Fruit fly (Drosophila melanogaster): ENCODE results near the gene eIF3e.

The eIF3e gene

DNA sequence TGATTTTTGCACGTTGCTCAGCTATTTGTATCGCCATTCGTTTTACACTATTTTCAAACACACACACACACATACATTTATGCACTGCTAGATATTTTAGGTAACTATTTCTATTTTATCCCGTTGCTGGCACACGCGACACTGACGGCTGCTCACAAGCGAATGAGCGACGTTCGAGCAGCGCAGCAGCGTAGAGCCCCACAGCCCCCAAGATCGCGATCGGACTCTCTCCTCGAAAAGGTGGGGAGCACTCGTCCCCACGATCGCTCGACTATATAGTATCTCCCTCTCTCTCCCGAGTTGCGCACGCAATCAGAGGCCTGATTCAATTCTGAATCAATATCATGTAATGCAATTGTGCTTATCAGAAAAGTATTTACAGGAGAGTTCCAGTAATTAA, 13.3 kb upstream of the eIF3e start:
- peak; percentile 19 for TF ChIP-seq CG11617 (GFP tag; optimal IDR thresholded peaks at IDR 0.05)
- peak; percentile 83 for TF ChIP-seq CG12768 (GFP tag; optimal IDR thresholded peaks at IDR 0.05)
- TF ChIP-seq cnc (optimal IDR thresholded peaks at IDR 0.05): peak in 1 of 2 experiments; percentile 1
- peak; percentile 28 for TF ChIP-seq tj (GFP tag; optimal IDR thresholded peaks at IDR 0.05)
- peak; percentile 66 for TF ChIP-seq ovo (GFP tag; optimal IDR thresholded peaks at IDR 0.05)
- TF ChIP-seq CG1620 (GFP tag; optimal IDR thresholded peaks at IDR 0.05): peak; percentile 57
- peak; percentile 12 for TF ChIP-seq Clk (GFP tag; optimal IDR thresholded peaks at IDR 0.05)
- TF ChIP-seq pad (GFP tag; optimal IDR thresholded peaks at IDR 0.05): peak; percentile 49
- peak; percentile 15 for TF ChIP-seq CG7045 (GFP tag; optimal IDR thresholded peaks at IDR 0.05)
- peak; percentile 97 for TF ChIP-seq kay (GFP tag; ENCODE audit: borderline replicate concordance)
- peak; percentile 68 for TF ChIP-seq CG33017 (tag; optimal IDR thresholded peaks at IDR 0.05)
- TF ChIP-seq CG7101 (tag; optimal IDR thresholded peaks at IDR 0.05): peak; percentile 67
- no peak for TF ChIP-seq CG14711 (tag; optimal IDR thresholded peaks at IDR 0.05)
- peak; percentile 56 for TF ChIP-seq CG5204 (GFP tag; optimal IDR thresholded peaks at IDR 0.05)
- peak; percentile 52 for TF ChIP-seq Hr96 (GFP tag; optimal IDR thresholded peaks at IDR 0.05)
- peak; percentile 79 for TF ChIP-seq Mnt (GFP tag; optimal IDR thresholded peaks at IDR 0.05)
- TF ChIP-seq cic (GFP tag; optimal IDR thresholded peaks at IDR 0.05): no peak
- peak; percentile 41 for TF ChIP-seq bab1 (GFP tag; optimal IDR thresholded peaks at IDR 0.05)
- peak; percentile 48 for TF ChIP-seq toe (GFP tag; optimal IDR thresholded peaks at IDR 0.05)
- no peak for TF ChIP-seq Crg-1 (GFP tag; optimal IDR thresholded peaks at IDR 0.05)

DNA sequence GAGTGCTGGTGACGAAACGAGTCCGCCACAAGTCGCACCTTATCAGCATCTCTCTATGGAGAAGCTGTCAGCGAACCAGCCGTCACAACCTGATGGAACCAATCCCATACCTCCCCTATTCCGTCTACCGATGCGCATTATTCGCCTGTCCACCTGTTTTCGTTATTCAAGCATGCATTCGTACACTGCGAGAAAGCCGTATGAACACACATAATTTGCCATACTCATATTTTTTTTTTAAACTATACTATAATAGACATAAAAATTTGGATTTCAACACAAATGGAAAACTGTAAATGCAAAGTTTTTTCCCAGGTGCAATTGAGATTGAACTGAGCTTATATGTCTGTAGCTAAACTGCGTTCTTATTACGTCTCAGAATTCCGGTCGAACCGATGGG, 9.9 kb upstream of the eIF3e start:
- peak; percentile 84 for TF ChIP-seq toe (GFP tag; optimal IDR thresholded peaks at IDR 0.05)
- peak; percentile 39 for TF ChIP-seq Clk (GFP tag; optimal IDR thresholded peaks at IDR 0.05)
- peak; percentile 69 for TF ChIP-seq Mnt (GFP tag; optimal IDR thresholded peaks at IDR 0.05)
- TF ChIP-seq CG33017 (tag; optimal IDR thresholded peaks at IDR 0.05): peak; percentile 90
- TF ChIP-seq CG12768 (GFP tag; optimal IDR thresholded peaks at IDR 0.05): peak; percentile 84
- TF ChIP-seq CG7045 (GFP tag; optimal IDR thresholded peaks at IDR 0.05): peak; percentile 77
- no peak for TF ChIP-seq ovo (GFP tag; optimal IDR thresholded peaks at IDR 0.05)
- peak; percentile 95 for TF ChIP-seq kay (GFP tag; ENCODE audit: borderline replicate concordance)
- peak; percentile 79 for TF ChIP-seq CG7101 (tag; optimal IDR thresholded peaks at IDR 0.05)
- TF ChIP-seq CG14711 (tag; optimal IDR thresholded peaks at IDR 0.05): peak; percentile 51
- TF ChIP-seq Hr96 (GFP tag; optimal IDR thresholded peaks at IDR 0.05): peak; percentile 66
- peak; percentile 70 for TF ChIP-seq CG11617 (GFP tag; optimal IDR thresholded peaks at IDR 0.05)
- TF ChIP-seq tj (GFP tag; optimal IDR thresholded peaks at IDR 0.05): peak; percentile 50
- no peak for TF ChIP-seq Crg-1 (GFP tag; optimal IDR thresholded peaks at IDR 0.05)
- no peak for TF ChIP-seq bab1 (GFP tag; optimal IDR thresholded peaks at IDR 0.05)
- peak; percentile 18 for TF ChIP-seq pad (GFP tag; optimal IDR thresholded peaks at IDR 0.05)
- TF ChIP-seq CG5204 (GFP tag; optimal IDR thresholded peaks at IDR 0.05): peak; percentile 78
- TF ChIP-seq cic (GFP tag; optimal IDR thresholded peaks at IDR 0.05): peak; percentile 97
- TF ChIP-seq cnc (optimal IDR thresholded peaks at IDR 0.05): no peak
- peak; percentile 7 for TF ChIP-seq CG1620 (GFP tag; optimal IDR thresholded peaks at IDR 0.05)

DNA sequence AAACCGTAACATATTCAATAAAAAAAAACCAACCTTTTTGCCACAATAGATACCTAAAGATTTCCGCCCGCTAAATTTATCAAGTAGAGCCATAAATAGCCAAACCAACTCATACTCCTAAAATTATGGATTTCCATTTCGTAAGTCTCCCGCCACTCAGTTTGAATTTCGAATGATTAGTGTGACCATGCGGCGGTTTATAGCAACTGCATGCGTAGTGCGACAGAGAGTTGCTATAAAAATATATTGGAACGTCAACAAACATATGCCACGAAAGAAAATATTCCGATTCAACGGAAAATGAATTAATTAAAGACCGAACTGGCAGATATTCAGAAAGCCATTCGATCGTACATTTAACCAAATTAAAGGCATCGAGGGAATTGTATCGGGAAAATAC, 4.0 kb downstream of the eIF3e start, which contains the start of gene CG9706:
TSS of gene CG9706 (plus strand) at position 222 of the 400 bp plus-strand sequence.
- TF ChIP-seq Hr96 (GFP tag; optimal IDR thresholded peaks at IDR 0.05) (no peak), Mnt (GFP tag; optimal IDR thresholded peaks at IDR 0.05) (no peak), tj (GFP tag; optimal IDR thresholded peaks at IDR 0.05) (no peak), kay (GFP tag; ENCODE audit: borderline replicate concordance) (no peak), pad (GFP tag; optimal IDR thresholded peaks at IDR 0.05) (no peak), toe (GFP tag; optimal IDR thresholded peaks at IDR 0.05) (no peak), CG14711 (tag; optimal IDR thresholded peaks at IDR 0.05) (no peak), cnc (optimal IDR thresholded peaks at IDR 0.05) (no peak), Clk (GFP tag; optimal IDR thresholded peaks at IDR 0.05) (no peak), CG33017 (tag; optimal IDR thresholded peaks at IDR 0.05) (no peak), ovo (GFP tag; optimal IDR thresholded peaks at IDR 0.05) (no peak), bab1 (GFP tag; optimal IDR thresholded peaks at IDR 0.05) (no peak), CG7045 (GFP tag; optimal IDR thresholded peaks at IDR 0.05) (no peak), CG12768 (GFP tag; optimal IDR thresholded peaks at IDR 0.05) (no peak), Crg-1 (GFP tag; optimal IDR thresholded peaks at IDR 0.05) (no peak)

- TF ChIP-seq pad (GFP tag; optimal IDR thresholded peaks at IDR 0.05) (peak; percentile 4), Crg-1 (GFP tag; optimal IDR thresholded peaks at IDR 0.05) (no peak), CG33017 (tag; optimal IDR thresholded peaks at IDR 0.05) (peak; percentile 42), CG5204 (GFP tag; optimal IDR thresholded peaks at IDR 0.05) (no peak), CG7101 (tag; optimal IDR thresholded peaks at IDR 0.05) (peak; percentile 48), cnc (optimal IDR thresholded peaks at IDR 0.05) (no peak), Mnt (GFP tag; optimal IDR thresholded peaks at IDR 0.05) (no peak), ovo (GFP tag; optimal IDR thresholded peaks at IDR 0.05) (no peak), CG11617 (GFP tag; optimal IDR thresholded peaks at IDR 0.05) (no peak), Hr96 (GFP tag; optimal IDR thresholded peaks at IDR 0.05) (no peak), CG14711 (tag; optimal IDR thresholded peaks at IDR 0.05) (peak; percentile 49)
These were observed 4.5 kb downstream of the eIF3e start for dm6 chr3L:16782218-16782763.

DNA sequence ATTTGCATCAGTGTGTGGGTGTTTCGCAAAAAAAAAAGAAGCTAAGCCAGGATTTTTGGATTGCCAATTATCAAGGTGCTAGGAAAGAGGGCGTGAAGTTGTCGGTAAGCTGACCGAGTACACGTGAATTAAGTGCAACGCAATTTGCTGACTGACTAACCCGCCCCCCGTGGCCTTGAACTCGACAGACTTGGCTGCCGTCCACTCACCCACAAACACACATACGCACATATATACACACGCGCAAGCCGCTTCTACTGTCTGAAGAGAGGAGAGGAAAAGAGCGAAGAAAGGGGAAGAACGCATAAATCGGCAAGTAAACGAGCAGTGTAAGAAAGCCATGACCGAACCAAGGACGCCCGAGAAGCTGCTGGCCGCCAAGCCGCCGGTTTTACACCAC, 6.4 kb downstream of the eIF3e start:
- TF ChIP-seq cnc (optimal IDR thresholded peaks at IDR 0.05): no peak
- peak; percentile 46 for TF ChIP-seq tj (GFP tag; optimal IDR thresholded peaks at IDR 0.05)

DNA sequence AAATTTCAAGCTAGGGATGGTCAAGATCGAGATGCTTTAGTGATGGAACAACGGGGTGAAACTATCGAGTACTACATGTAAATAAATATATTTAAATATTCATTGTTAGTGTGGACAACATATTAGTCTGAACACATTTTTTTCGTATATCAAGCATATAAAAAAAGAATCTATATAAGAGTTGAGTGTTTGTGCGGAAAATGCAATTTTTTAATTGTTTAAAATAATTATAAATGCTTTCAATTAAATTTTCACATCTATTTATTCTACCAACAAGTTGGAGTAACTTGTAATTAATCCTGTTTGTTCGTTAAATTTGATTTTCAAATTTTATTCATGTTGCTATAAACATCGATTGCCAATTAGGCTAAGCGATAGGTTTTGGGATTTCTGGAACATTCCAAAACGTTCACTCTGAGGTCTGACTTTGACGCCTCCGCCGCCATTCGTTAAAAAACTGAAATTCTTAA, 7.0 kb downstream of the eIF3e start, which contains the start of the genes mus302 and CG9705:
TSS of gene mus302 (minus strand) at position 33 of the 470 bp plus-strand sequence.
TSS of gene CG9705 (plus strand) at position 397 of the 470 bp plus-strand sequence.
- TF ChIP-seq CG12768 (GFP tag; optimal IDR thresholded peaks at IDR 0.05) (peak; percentile 25), CG5204 (GFP tag; optimal IDR thresholded peaks at IDR 0.05) (no peak), CG1620 (GFP tag; optimal IDR thresholded peaks at IDR 0.05) (peak; percentile 44), CG14711 (tag; optimal IDR thresholded peaks at IDR 0.05) (peak; percentile 32), CG7101 (tag; optimal IDR thresholded peaks at IDR 0.05) (peak; percentile 48), cnc (optimal IDR thresholded peaks at IDR 0.05) (no peak), toe (GFP tag; optimal IDR thresholded peaks at IDR 0.05) (no peak), bab1 (GFP tag; optimal IDR thresholded peaks at IDR 0.05) (no peak), Clk (GFP tag; optimal IDR thresholded peaks at IDR 0.05) (no peak), Crg-1 (GFP tag; optimal IDR thresholded peaks at IDR 0.05) (no peak), Hr96 (GFP tag; optimal IDR thresholded peaks at IDR 0.05) (no peak), CG11617 (GFP tag; optimal IDR thresholded peaks at IDR 0.05) (peak; percentile 51), pad (GFP tag; optimal IDR thresholded peaks at IDR 0.05) (peak; percentile 15)
